Worm (Caenorhabditis elegans) whole organism, mixed stage, embryonic: ENCODE measurements around the gene C36B7.6.

Source experiments
- M03D4.4 ChIP-seq: sonication (generic microtip); optimal IDR thresholded peaks from 2 replicates; lab custom pipeline; 2017; ENCODE audit warnings: mild to moderate bottlenecking, missing genetic modification characterization, missing compliant biosample characterization
- bed-3 ChIP-seq: fragments of 200-800 bp; sonication (Bioruptor generic); optimal IDR thresholded peaks from 3 replicates; lab custom pipeline; 2018; ENCODE audit warnings: mild to moderate bottlenecking, missing genetic modification characterization, moderate library complexity, missing compliant biosample characterization
- blmp-1 ChIP-seq: fragments of 150-350 bp; optimal IDR thresholded peaks from 2 replicates; lab custom pipeline; 2014; ENCODE audit warnings: missing biosample characterization, missing genetic modification characterization
- ceh-39 ChIP-seq: fragments of 150-350 bp; optimal IDR thresholded peaks from 2 replicates; lab custom pipeline; 2014; ENCODE audit warnings: missing biosample characterization, missing genetic modification characterization
- ceh-43 ChIP-seq: fragments of 200-800 bp; sonication (Bioruptor generic); optimal IDR thresholded peaks from 2 replicates; lab custom pipeline; 2018; ENCODE audit warnings: mild to moderate bottlenecking, missing genetic modification characterization, moderate library complexity, missing compliant biosample characterization
- ceh-83 ChIP-seq: fragments of 200-800 bp; sonication (Bioruptor generic); optimal IDR thresholded peaks from 2 replicates; lab custom pipeline; 2018; ENCODE audit warnings: mild to moderate bottlenecking, missing genetic modification characterization, missing compliant biosample characterization
- ces-1 ChIP-seq: fragments of 150-350 bp; optimal IDR thresholded peaks from 2 replicates; lab custom pipeline; 2014; ENCODE audit warnings: missing biosample characterization, missing genetic modification reagents, missing genetic modification characterization
- cnd-1 ChIP-seq: fragments of 200-800 bp; sonication (Bioruptor generic); optimal IDR thresholded peaks from 2 replicates; lab custom pipeline; 2018; ENCODE audit warnings: mild to moderate bottlenecking, missing genetic modification characterization, missing compliant biosample characterization
- drap-1 ChIP-seq: fragments of 200-800 bp; sonication (Bioruptor generic); optimal IDR thresholded peaks from 3 replicates; lab custom pipeline; 2018; ENCODE audit warnings: mild to moderate bottlenecking, missing genetic modification characterization, missing compliant biosample characterization
- elt-1 ChIP-seq: sonication (generic microtip); optimal IDR thresholded peaks from 2 replicates; lab custom pipeline; 2017; ENCODE audit warnings: missing genetic modification characterization, mild to moderate bottlenecking, missing compliant biosample characterization, antibody characterized with exemption, moderate library complexity, borderline replicate concordance; ENCODE audit not compliant: insufficient read depth
- elt-3 ChIP-seq: fragments of 150-350 bp; optimal IDR thresholded peaks from 2 replicates; lab custom pipeline; 2014; ENCODE audit warnings: missing biosample characterization, missing genetic modification characterization
- flh-1 ChIP-seq: fragments of 200-800 bp; sonication (Bioruptor generic); optimal IDR thresholded peaks from 2 replicates; lab custom pipeline; 2018; ENCODE audit warnings: mild to moderate bottlenecking, missing genetic modification characterization, moderate library complexity, missing compliant biosample characterization
- ham-2 ChIP-seq: fragments of 200-800 bp; sonication (Bioruptor generic); optimal IDR thresholded peaks from 2 replicates; lab custom pipeline; 2018; ENCODE audit warnings: mild to moderate bottlenecking, missing genetic modification characterization, missing compliant biosample characterization
- hlh-1 ChIP-seq: fragments of 150-350 bp; optimal IDR thresholded peaks from 2 replicates; lab custom pipeline; 2014; ENCODE audit warnings: missing biosample characterization, missing genetic modification reagents, missing genetic modification characterization
- lin-13 ChIP-seq: fragments of 150-350 bp; optimal IDR thresholded peaks from 2 replicates; lab custom pipeline; 2014; ENCODE audit warnings: missing biosample characterization, missing genetic modification characterization
- lin-32 ChIP-seq: fragments of 200-800 bp; sonication (Bioruptor generic); optimal IDR thresholded peaks from 2 replicates; lab custom pipeline; 2018; ENCODE audit warnings: mild to moderate bottlenecking, missing genetic modification characterization, missing compliant biosample characterization
- lsy-2 ChIP-seq: fragments of 150-350 bp; optimal IDR thresholded peaks from 2 replicates; lab custom pipeline; 2014; ENCODE audit warnings: missing biosample characterization, missing genetic modification characterization
- mab-5 ChIP-seq: fragments of 150-350 bp; optimal IDR thresholded peaks from 2 replicates; lab custom pipeline; 2014; ENCODE audit warnings: missing biosample characterization, missing genetic modification characterization
- mep-1 ChIP-seq: fragments of 150-350 bp; optimal IDR thresholded peaks from 2 replicates; lab custom pipeline; 2017; ENCODE audit warnings: missing biosample characterization, missing genetic modification reagents, missing genetic modification characterization, inconsistent platforms
- mls-2 ChIP-seq: sonication (generic microtip); optimal IDR thresholded peaks from 2 replicates; lab custom pipeline; 2016; ENCODE audit warnings: mild to moderate bottlenecking, missing genetic modification characterization, moderate library complexity, missing compliant biosample characterization
- nhr-12 ChIP-seq: fragments of 150-350 bp; optimal IDR thresholded peaks from 2 replicates; lab custom pipeline; 2014; ENCODE audit warnings: missing biosample characterization, missing genetic modification characterization
- nhr-2 ChIP-seq: fragments of 150-350 bp; optimal IDR thresholded peaks from 2 replicates; lab custom pipeline; 2014; ENCODE audit warnings: missing biosample characterization, missing genetic modification characterization
- nhr-237 ChIP-seq: fragments of 150-350 bp; optimal IDR thresholded peaks from 2 replicates; lab custom pipeline; 2014; ENCODE audit warnings: missing biosample characterization, missing genetic modification characterization
- nhr-28 ChIP-seq: fragments of 150-350 bp; optimal IDR thresholded peaks from 2 replicates; lab custom pipeline; 2014; ENCODE audit warnings: missing biosample characterization, missing genetic modification characterization
- nhr-76 ChIP-seq: sonication (generic microtip); optimal IDR thresholded peaks from 2 replicates; lab custom pipeline; 2017; ENCODE audit warnings: missing biosample characterization, missing genetic modification characterization
- pha-4 ChIP-seq: fragments of 150-350 bp; optimal IDR thresholded peaks from 2 replicates; lab custom pipeline; 2018; ENCODE audit warnings: missing biosample characterization, missing genetic modification reagents, missing genetic modification characterization
- sem-2 ChIP-seq: fragments of 200-800 bp; sonication (Bioruptor generic); optimal IDR thresholded peaks from 2 replicates; lab custom pipeline; 2018; ENCODE audit warnings: mild to moderate bottlenecking, missing genetic modification characterization, missing compliant biosample characterization
- snpc-4 ChIP-seq: fragments of 150-350 bp; optimal IDR thresholded peaks from 2 replicates; lab custom pipeline; 2014; ENCODE audit warnings: missing biosample characterization, missing genetic modification characterization
- sptf-1 ChIP-seq: sonication (generic microtip); optimal IDR thresholded peaks from 2 replicates; lab custom pipeline; 2017; ENCODE audit warnings: mild to moderate bottlenecking, missing genetic modification characterization, moderate library complexity, missing compliant biosample characterization
- tbx-8 ChIP-seq: fragments of 200-800 bp; sonication (Bioruptor generic); optimal IDR thresholded peaks from 2 replicates; lab custom pipeline; 2018; ENCODE audit warnings: mild to moderate bottlenecking, missing genetic modification characterization, moderate library complexity, missing compliant biosample characterization
- unc-120 ChIP-seq: sonication (generic microtip); optimal IDR thresholded peaks from 2 replicates; lab custom pipeline; 2017; ENCODE audit warnings: missing genetic modification characterization, missing compliant biosample characterization; ENCODE audit not compliant: poor library complexity, severe bottlenecking
- unc-39 ChIP-seq: fragments of 150-350 bp; optimal IDR thresholded peaks from 2 replicates; lab custom pipeline; 2014; ENCODE audit warnings: missing biosample characterization, missing genetic modification characterization
- unc-62 ChIP-seq: fragments of 150-350 bp; optimal IDR thresholded peaks from 2 replicates; lab custom pipeline; 2014; ENCODE audit warnings: missing biosample characterization, missing genetic modification reagents, missing genetic modification characterization
- zip-8 ChIP-seq: fragments of 150-350 bp; optimal IDR thresholded peaks from 2 replicates; lab custom pipeline; 2014; ENCODE audit warnings: missing biosample characterization, missing genetic modification characterization
- ztf-11 ChIP-seq: fragments of 150-350 bp; optimal IDR thresholded peaks from 2 replicates; lab custom pipeline; 2014; ENCODE audit warnings: missing biosample characterization, missing genetic modification characterization

The C36B7.6 gene

DNA sequence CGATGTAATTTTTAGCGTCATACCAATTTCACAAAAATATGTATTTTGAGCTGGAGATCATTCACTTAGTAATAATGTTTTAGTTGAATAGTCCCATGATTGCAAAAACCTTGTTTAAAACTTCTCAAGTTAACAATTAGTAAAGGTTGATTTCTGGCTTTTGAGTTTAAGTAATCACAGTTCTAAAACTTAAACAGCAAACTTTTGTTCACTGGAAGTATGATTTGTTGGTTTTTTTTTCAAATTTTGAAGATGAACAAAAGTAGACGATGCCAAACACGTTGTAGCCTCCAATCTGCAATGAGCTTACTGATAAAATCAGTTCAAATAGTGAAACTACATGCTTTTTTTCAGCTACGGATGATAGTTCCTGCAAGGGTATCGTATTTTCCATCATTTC, 12.5 kb upstream of the C36B7.6 start, which contains the start of gene C36B7.1:
TSS of gene C36B7.1 (plus strand) at position 301 of the 400 bp plus-strand sequence.
- no peak for TF ChIP-seq snpc-4
- TF ChIP-seq ham-2 (GFP tag; lab: Kevin White, UChicago), result no peak
- no peak for TF ChIP-seq ceh-39 (tag; lab: Kevin White, UChicago)
- no peak for TF ChIP-seq zip-8 (tag; lab: Kevin White, UChicago)
- no peak for TF ChIP-seq pha-4
- no peak for TF ChIP-seq nhr-76 (tag; lab: Kevin White, UChicago)
- no peak for TF ChIP-seq bed-3
- TF ChIP-seq mab-5, result no peak
- TF ChIP-seq blmp-1 (tag; lab: Kevin White, UChicago), result no peak
- TF ChIP-seq tbx-8, result no peak
- no peak for TF ChIP-seq mep-1 (tag; lab: Kevin White, UChicago)

ce11 chrX:7106103-7106502, 6.0 kb upstream of the C36B7.6 start, which contains the start of gene C36B7.2:
Gene C36B7.2 (plus strand): TSS chrX:7106403.
- TF ChIP-seq nhr-12 (tag; lab: Kevin White, UChicago) (no peak), M03D4.4 (no peak), sem-2 (GFP tag; lab: Kevin White, UChicago) (no peak), snpc-4 (no peak), tbx-8 (no peak), cnd-1 (tag; lab: Kevin White, UChicago) (no peak), ham-2 (GFP tag; lab: Kevin White, UChicago) (no peak), ceh-39 (tag; lab: Kevin White, UChicago) (no peak), ceh-83 (no peak), nhr-237 (tag; lab: Kevin White, UChicago) (no peak)

DNA sequence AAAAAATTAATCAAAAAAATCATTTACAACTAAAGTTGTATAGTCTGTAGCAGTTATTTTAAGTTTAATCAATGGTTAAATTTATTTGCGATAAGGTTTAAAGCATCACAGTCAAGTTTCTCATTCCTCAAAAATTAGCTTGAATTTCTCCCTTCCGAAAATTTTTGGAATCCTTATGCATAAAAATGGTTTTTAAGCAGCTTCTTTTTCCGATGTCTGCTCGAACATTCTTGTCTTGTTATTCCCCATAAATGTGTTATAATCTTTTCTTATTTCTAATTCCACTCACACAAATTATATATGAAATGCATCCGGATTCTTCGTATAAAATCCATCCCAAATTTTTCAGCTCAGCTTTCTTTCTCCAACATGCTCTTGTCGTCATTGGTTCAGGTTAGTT, 1.3 kb upstream of the C36B7.6 start, which contains the start of gene C36B7.3:
TSS of gene C36B7.3 (plus strand) at position 301 of the 400 bp plus-strand sequence.
- no peak for TF ChIP-seq cnd-1 (tag; lab: Kevin White, UChicago)
- TF ChIP-seq unc-120 (tag; lab: Kevin White, UChicago), result no peak
- TF ChIP-seq ceh-39 (tag; lab: Kevin White, UChicago), result no peak
- no peak for TF ChIP-seq sptf-1 (tag; lab: Kevin White, UChicago)
- no peak for TF ChIP-seq flh-1
- TF ChIP-seq unc-39 (tag; lab: Kevin White, UChicago), result no peak
- TF ChIP-seq elt-1 (tag; lab: Kevin White, UChicago), result no peak
- no peak for TF ChIP-seq nhr-12 (tag; lab: Kevin White, UChicago)

DNA sequence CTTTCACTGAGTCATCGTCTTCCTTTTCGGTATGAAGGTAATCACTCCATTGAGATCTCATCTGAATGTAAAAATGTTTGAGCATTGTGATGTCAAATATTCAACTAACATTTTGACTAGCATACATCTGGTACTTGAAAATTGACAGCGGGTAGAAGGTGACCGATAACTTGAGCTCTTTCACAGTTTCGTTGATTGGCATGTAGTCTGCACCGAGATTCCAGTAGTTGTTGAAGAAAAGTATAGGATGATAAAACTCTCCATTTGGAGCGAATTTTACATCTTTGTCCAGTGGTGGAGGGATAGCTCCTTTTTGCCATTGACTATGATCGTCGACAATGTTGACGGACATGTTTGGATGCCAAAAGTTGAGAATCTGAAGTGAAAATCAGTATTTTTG, 1.1 kb downstream of the C36B7.6 start:
- TF ChIP-seq nhr-2, result no peak
- no peak for TF ChIP-seq lin-32 (GFP tag; lab: Kevin White, UChicago)
- no peak for TF ChIP-seq ham-2 (GFP tag; lab: Kevin White, UChicago)
- no peak for TF ChIP-seq hlh-1
- TF ChIP-seq pha-4, result no peak
- TF ChIP-seq drap-1 (GFP tag; lab: Kevin White, UChicago), result no peak
- TF ChIP-seq mep-1 (tag; lab: Kevin White, UChicago), result no peak
- no peak for TF ChIP-seq nhr-28 (tag; lab: Kevin White, UChicago)
- no peak for TF ChIP-seq elt-3
- TF ChIP-seq ceh-39 (tag; lab: Kevin White, UChicago), result no peak
- TF ChIP-seq M03D4.4, result no peak
- no peak for TF ChIP-seq nhr-237 (tag; lab: Kevin White, UChicago)
- no peak for TF ChIP-seq nhr-12 (tag; lab: Kevin White, UChicago)
- TF ChIP-seq mab-5, result no peak
- no peak for TF ChIP-seq mls-2
- no peak for TF ChIP-seq unc-62 (GFP tag; lab: Kevin White, UChicago)
- TF ChIP-seq ceh-83, result no peak
- TF ChIP-seq lsy-2 (tag; lab: Kevin White, UChicago), result no peak
- TF ChIP-seq, all 35 proteins: peak for 0

DNA sequence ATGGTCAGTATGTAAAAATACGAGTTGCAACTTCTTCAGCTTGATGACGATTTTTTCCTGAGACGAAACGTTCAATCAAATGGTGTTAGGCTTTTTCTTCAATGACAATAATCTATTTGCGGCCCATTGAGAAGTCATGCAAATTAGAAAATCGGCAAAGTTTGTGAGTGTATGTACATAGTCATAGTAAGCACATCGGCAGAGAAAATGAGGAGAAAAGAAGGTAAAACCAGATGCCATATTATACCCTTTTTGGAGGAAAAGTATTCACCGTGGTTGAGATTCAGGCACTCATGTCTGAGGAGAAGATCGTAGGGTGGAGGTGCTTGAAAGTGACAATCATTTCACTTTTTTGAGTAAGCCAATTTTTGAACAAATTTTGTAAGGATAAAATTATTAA, 3.8 kb downstream of the C36B7.6 start, which contains the start of gene C36B7.5:
TSS of gene C36B7.5 (minus strand) at position 101 of the 400 bp plus-strand sequence.
- TF ChIP-seq sptf-1 (tag; lab: Kevin White, UChicago) (no peak), tbx-8 (no peak), ham-2 (GFP tag; lab: Kevin White, UChicago) (no peak), mep-1 (tag; lab: Kevin White, UChicago) (no peak), hlh-1 (no peak), nhr-76 (tag; lab: Kevin White, UChicago) (no peak), ces-1 (GFP tag; lab: Kevin White, UChicago) (no peak), lin-13 (no peak), nhr-28 (tag; lab: Kevin White, UChicago) (no peak), cnd-1 (tag; lab: Kevin White, UChicago) (no peak), snpc-4 (no peak), ceh-43 (GFP tag; lab: Kevin White, UChicago) (no peak), ztf-11 (tag; lab: Kevin White, UChicago) (no peak), sem-2 (GFP tag; lab: Kevin White, UChicago) (no peak)
